Worm (Caenorhabditis elegans): ENCODE measurements around the gene arp-1.
A peak's percentile ranks its signal among the peaks of the same experiment; 100 is the strongest.

The arp-1 gene

DNA sequence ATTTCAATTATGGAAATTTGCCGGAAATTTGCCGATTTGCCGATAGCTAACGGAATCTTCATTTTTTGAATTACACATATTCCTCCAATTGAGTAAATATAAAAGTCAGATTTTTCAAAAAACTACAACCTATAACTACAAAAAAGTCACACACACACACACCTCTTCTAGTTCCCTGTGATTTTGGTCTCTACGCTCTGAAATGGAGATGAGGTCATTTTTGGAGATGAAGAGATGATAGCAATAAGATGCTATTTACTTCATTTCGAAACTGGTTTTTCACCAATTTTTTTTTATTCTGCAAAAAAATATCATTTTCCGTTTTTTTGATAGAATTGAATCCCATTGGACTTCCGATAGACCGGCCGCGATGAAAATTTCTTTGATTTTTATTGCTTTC, 4.1 kb downstream of the arp-1 start, which contains the start of gene Y53F4B.23:
Y53F4B.23 (plus strand) TSS at position 312 of the 400 bp plus-strand sequence.
- TF ChIP-seq F10B5.3 (tag; optimal IDR thresholded peaks at IDR 0.05) (no peak), F26F4.8 (GFP tag; conservative IDR thresholded peaks at IDR 0.05) (no peak), nhr-28 (tag; optimal IDR thresholded peaks at IDR 0.05) (peak; percentile 93)

DNA sequence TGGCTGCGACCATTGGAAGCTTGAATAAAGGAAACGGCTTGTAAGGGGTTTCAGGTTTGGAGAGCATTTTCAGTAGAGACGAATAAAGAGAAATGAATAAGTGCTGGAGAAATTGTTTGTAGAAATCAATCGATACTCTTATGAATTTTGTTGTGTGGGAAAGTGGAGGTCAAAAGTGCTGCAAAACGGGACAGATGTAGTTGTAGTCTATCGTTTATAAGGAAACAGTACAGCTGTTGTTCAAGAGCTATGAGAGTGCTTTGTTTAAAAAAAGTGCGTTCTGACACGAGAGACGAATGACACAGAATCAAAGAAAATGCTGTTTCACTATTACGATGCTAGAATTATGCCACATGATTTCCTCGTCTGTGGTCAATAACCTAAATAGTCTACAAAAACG, 10.4 kb downstream of the arp-1 start, which contains the start of gene Y53F4B.62:
Y53F4B.62 (minus strand) TSS at position 101 of the 400 bp plus-strand sequence.
- no peak for TF ChIP-seq fkh-10 (GFP tag; optimal IDR thresholded peaks at IDR 0.05)
- TF ChIP-seq unc-39 (tag; optimal IDR thresholded peaks at IDR 0.05): no peak
- TF ChIP-seq ceh-32 (tag; optimal IDR thresholded peaks at IDR 0.05; ENCODE audit: poor library complexity): no peak
- no peak for TF ChIP-seq nhr-28 (tag; optimal IDR thresholded peaks at IDR 0.05)
- TF ChIP-seq aly-2 (tag; optimal IDR thresholded peaks at IDR 0.05): no peak
- TF ChIP-seq hlh-30 (tag; optimal IDR thresholded peaks at IDR 0.05; ENCODE audit: insufficient read depth): no peak
- no peak for TF ChIP-seq sdz-12 (GFP tag; optimal IDR thresholded peaks at IDR 0.05)
- no peak for TF ChIP-seq F49E8.2 (tag; optimal IDR thresholded peaks at IDR 0.05; ENCODE audit: borderline replicate concordance)
- TF ChIP-seq dmd-9 (GFP tag; IDR thresholded peaks at IDR 0.05): no peak
- no peak for TF ChIP-seq rbr-2 (tag; optimal IDR thresholded peaks at IDR 0.05)
- no peak for TF ChIP-seq T26A8.4 (GFP tag; IDR thresholded peaks at IDR 0.05)
- no peak for TF ChIP-seq egl-27 (tag; optimal IDR thresholded peaks at IDR 0.05)
- no peak for TF ChIP-seq lin-13 (GFP tag; optimal IDR thresholded peaks at IDR 0.05)
- TF ChIP-seq ceh-62 (tag; optimal IDR thresholded peaks at IDR 0.05): no peak
- no peak for TF ChIP-seq Y48G9A.11 (GFP tag; IDR thresholded peaks at IDR 0.05)
- TF ChIP-seq daf-16 (GFP tag; optimal IDR thresholded peaks at IDR 0.05): no peak
- TF ChIP-seq daf-16 (tag; optimal IDR thresholded peaks at IDR 0.05): no peak
- TF ChIP-seq lir-3 (tag; optimal IDR thresholded peaks at IDR 0.05): no peak
- no peak for TF ChIP-seq ceh-28 (tag; optimal IDR thresholded peaks at IDR 0.05)

DNA sequence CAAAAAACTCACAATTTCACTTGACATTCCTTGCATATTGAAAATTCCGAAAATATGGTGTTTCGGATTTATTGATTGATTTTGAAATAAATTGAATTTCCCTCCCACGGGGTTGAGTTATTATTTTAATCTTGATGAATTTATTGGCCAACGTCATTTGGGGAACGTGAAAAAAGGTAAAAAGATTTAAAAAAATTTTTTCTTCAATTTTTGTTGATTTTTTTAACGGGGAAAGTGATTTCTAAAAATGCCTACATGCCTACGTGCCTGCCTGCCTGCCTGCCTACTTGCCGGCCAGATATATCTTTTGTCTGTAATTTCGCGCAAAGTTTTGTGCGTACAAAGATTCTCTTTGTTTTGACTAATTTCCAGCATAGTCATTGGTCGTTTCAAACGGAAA, 14.2 kb downstream of the arp-1 start, which contains the start of gene Y53F4B.24:
Y53F4B.24 (minus strand) TSS at position 101 of the 400 bp plus-strand sequence.
- TF ChIP-seq zfp-2 (tag; optimal IDR thresholded peaks at IDR 0.05) (no peak), duxl-1 (tag; optimal IDR thresholded peaks at IDR 0.05; ENCODE audit: poor library complexity) (no peak), zip-11 (GFP tag; IDR thresholded peaks at IDR 0.05) (no peak), snpc-4 (tag; optimal IDR thresholded peaks at IDR 0.05) (no peak), ama-1 (optimal IDR thresholded peaks at IDR 0.05) (no peak), nhr-25 (tag; optimal IDR thresholded peaks at IDR 0.05; ENCODE audit: borderline replicate concordance, insufficient read depth) (no peak), mxl-3 (GFP tag; optimal IDR thresholded peaks at IDR 0.05) (no peak), lin-15B (tag; optimal IDR thresholded peaks at IDR 0.05) (no peak), lin-13 (GFP tag; optimal IDR thresholded peaks at IDR 0.05) (no peak), F37D6.2 (tag; optimal IDR thresholded peaks at IDR 0.05) (no peak), ZK337.2 (GFP tag; IDR thresholded peaks at IDR 0.05) (no peak), madf-5 (GFP tag; IDR thresholded peaks at IDR 0.05) (no peak), F49E8.2 (tag; optimal IDR thresholded peaks at IDR 0.05; ENCODE audit: borderline replicate concordance) (no peak), ceh-20 (GFP tag; IDR thresholded peaks at IDR 0.05) (no peak), nhr-6 (tag; optimal IDR thresholded peaks at IDR 0.05) (no peak)

DNA sequence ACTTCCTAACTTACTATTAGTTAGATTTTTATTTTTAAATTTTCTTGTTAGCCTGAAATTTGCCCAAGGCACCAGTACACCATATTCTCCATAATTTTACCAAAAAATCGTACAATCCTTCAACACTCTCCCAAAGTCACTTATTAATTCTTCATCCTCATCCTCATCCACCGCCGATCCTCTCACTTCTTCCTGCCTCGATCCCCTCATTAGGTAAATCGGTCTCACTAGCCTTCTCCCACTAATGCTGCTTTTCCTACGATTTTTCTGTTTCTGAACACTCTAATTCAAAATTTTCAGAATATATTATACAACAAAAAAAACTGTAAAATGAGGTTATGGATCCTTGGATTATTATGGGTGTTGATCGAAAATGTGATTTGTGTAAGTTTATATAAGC, 15.8 kb downstream of the arp-1 start, which contains the start of gene Y53F4B.25:
Y53F4B.25 (plus strand) TSS at position 301 of the 400 bp plus-strand sequence.
- TF ChIP-seq nhr-111 (GFP tag; optimal IDR thresholded peaks at IDR 0.05) (no peak), spr-3 (GFP tag; optimal IDR thresholded peaks at IDR 0.05) (no peak), unc-39 (tag; optimal IDR thresholded peaks at IDR 0.05) (no peak), ztf-11 (tag; optimal IDR thresholded peaks at IDR 0.05) (no peak)

Measured in whole organism, L4 larva.